Worm (Caenorhabditis elegans) whole organism, L2 larva: ENCODE results near the gene nac-3.

Experiments used
- C34F6.9 ChIP-seq: fragments of 150-350 bp; optimal IDR thresholded peaks from 2 replicates; lab custom pipeline; 2014; ENCODE audit warnings: missing biosample characterization, missing genetic modification characterization
- aly-2 ChIP-seq: fragments of 150-350 bp; optimal IDR thresholded peaks from 2 replicates; lab custom pipeline; 2014; ENCODE audit warnings: missing biosample characterization, missing genetic modification characterization
- ama-1 ChIP-seq: fragments of 150-350 bp; optimal IDR thresholded peaks from 2 replicates; lab custom pipeline; 2018; ENCODE audit warnings: inconsistent platforms
- egl-27 ChIP-seq: sonication (generic microtip); optimal IDR thresholded peaks from 3 replicates; lab custom pipeline; 2017; ENCODE audit warnings: missing biosample characterization, missing genetic modification reagents, missing genetic modification characterization
- elt-3 ChIP-seq: sonication (generic microtip); optimal IDR thresholded peaks from 2 replicates; lab custom pipeline; 2017; ENCODE audit warnings: missing biosample characterization, missing genetic modification characterization
- lin-13 ChIP-seq: fragments of 150-350 bp; optimal IDR thresholded peaks from 2 replicates; lab custom pipeline; 2014; ENCODE audit warnings: missing biosample characterization, missing genetic modification reagents, missing genetic modification characterization
- nhr-11 ChIP-seq: fragments of 150-350 bp; optimal IDR thresholded peaks from 2 replicates; lab custom pipeline; 2014; ENCODE audit warnings: missing biosample characterization, missing genetic modification characterization
- nhr-77 ChIP-seq: fragments of 150-350 bp; optimal IDR thresholded peaks from 2 replicates; lab custom pipeline; 2014; ENCODE audit warnings: missing biosample characterization, missing genetic modification characterization
- skn-1 ChIP-seq: sonication (generic microtip); optimal IDR thresholded peaks from 2 replicates; lab custom pipeline; 2017; ENCODE audit warnings: missing biosample characterization, missing genetic modification characterization

DNA sequence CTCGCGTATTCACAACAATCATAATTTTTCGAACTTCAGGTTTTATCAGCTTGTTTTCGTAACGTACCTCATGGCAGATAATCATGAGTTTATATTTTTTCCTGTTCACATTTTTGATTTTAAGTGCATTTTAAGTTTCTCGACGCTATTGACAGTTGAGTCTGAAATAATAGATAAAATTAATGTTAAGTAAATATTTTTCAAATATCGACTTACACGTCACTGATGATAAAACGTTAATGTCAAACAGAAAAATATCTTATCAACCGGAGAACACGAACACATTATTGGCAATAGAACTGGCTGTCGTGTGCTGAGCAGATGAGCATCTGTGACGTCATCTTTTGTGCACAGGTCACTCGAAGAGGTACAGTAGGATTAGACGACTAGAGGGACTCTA lies 44.2 kb downstream of the nac-3 start:
- TF ChIP-seq nhr-11 (tag; lab: Kevin White, UChicago) (no peak), elt-3 (tag; lab: Kevin White, UChicago) (no peak), ama-1 (lab: Kevin White, UChicago) (no peak), lin-13 (GFP tag; lab: Kevin White, UChicago) (no peak), skn-1 (tag; lab: Kevin White, UChicago) (no peak), C34F6.9 (no peak), aly-2 (tag; lab: Kevin White, UChicago) (no peak), nhr-77 (tag; lab: Kevin White, UChicago) (no peak), egl-27 (tag; lab: Kevin White, UChicago) (no peak)
